Fruit fly (Drosophila melanogaster): ENCODE results near the gene Dpck.

Dpck gene

DNA sequence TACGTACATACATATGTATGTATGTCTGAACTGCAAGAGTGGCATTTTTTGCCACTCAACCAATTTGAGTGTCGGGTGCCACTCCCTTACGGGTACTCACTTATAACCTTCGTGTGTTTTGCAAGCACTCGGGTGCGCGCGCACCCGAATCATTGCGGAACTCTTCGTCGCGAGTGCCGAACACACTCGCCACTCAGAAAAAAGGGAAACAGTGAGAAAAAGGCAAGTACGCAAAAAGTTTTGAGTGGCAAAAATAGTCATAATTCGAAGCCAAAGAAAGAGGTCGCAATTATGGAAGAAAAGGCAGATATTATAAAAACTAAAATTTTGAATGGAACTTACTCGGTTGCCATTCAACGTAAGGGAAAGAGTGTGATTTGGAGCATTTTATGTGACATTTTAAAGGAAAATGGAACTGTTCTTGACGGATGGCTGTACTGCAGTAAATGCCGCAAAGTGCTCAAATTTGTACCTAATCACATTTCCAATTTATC is 8.4 kb downstream of the Dpck start (continued):
- TF ChIP-seq CG13624 (GFP tag; optimal IDR thresholded peaks at IDR 0.05) (peak; percentile 33), fd102C (GFP tag; optimal IDR thresholded peaks at IDR 0.05) (no peak), sqz (GFP tag; optimal IDR thresholded peaks at IDR 0.05) (no peak), CG17912 (GFP tag; optimal IDR thresholded peaks at IDR 0.05) (no peak), CG14441 (GFP tag; IDR thresholded peaks at IDR 0.05) (0 out of 2 replicates have a peak, but pooled peaks have one; percentile 7), B-H2 (GFP tag; optimal IDR thresholded peaks at IDR 0.05) (peak; percentile 25), CG2120 (GFP tag; optimal IDR thresholded peaks at IDR 0.05) (peak; percentile 20), CG3995 (GFP tag; optimal IDR thresholded peaks at IDR 0.05) (no peak), rib (GFP tag; IDR thresholded peaks at IDR 0.05) (peak; percentile 48; the same call in 1 of the 2 replicates), CG8281 (tag; optimal IDR thresholded peaks at IDR 0.05) (no peak), cato (GFP tag; optimal IDR thresholded peaks at IDR 0.05; ENCODE audit: borderline replicate concordance) (no peak), Sry-β (GFP tag; optimal IDR thresholded peaks at IDR 0.05) (no peak), Gsc (GFP tag; IDR thresholded peaks at IDR 0.05) (no peak), CG11695 (GFP tag; IDR thresholded peaks at IDR 0.05) (no peak), CG2889 (GFP tag; IDR thresholded peaks at IDR 0.05) (no peak), NFAT (GFP tag; IDR thresholded peaks at IDR 0.05) (no peak), Fer1 (GFP tag; optimal IDR thresholded peaks at IDR 0.05) (peak; percentile 37), CG7839 (tag; optimal IDR thresholded peaks at IDR 0.05) (no peak), ash1 (GFP tag; optimal IDR thresholded peaks at IDR 0.05) (peak; percentile 33), CG1603 (tag; optimal IDR thresholded peaks at IDR 0.05) (no peak), z (GFP tag; IDR thresholded peaks at IDR 0.05) (peak; percentile 90), Dip3 (GFP tag; optimal IDR thresholded peaks at IDR 0.05) (no peak), dmrt11E (tag; optimal IDR thresholded peaks at IDR 0.05) (no peak), CG9932 (GFP tag; IDR thresholded peaks at IDR 0.05) (peak; percentile 48), CG2199 (GFP tag; IDR thresholded peaks at IDR 0.05) (peak; percentile 61; the same call in 1 of the 3 replicates), p53 (GFP tag; optimal IDR thresholded peaks at IDR 0.05) (no peak), corto (GFP tag; optimal IDR thresholded peaks at IDR 0.05) (no peak), NC2β (GFP tag; optimal IDR thresholded peaks at IDR 0.05) (no peak), CG9817 (tag; optimal IDR thresholded peaks at IDR 0.05) (no peak), eve (GFP tag; optimal IDR thresholded peaks at IDR 0.05) (no peak), CG11093 (GFP tag; IDR thresholded peaks at IDR 0.05) (no peak), C15 (GFP tag; IDR thresholded peaks at IDR 0.05) (no peak), CG8290 (GFP tag; optimal IDR thresholded peaks at IDR 0.05) (no peak), CG8290 (tag; optimal IDR thresholded peaks at IDR 0.05) (peak in 1 of 2 experiments; percentile 48), seq (GFP tag; IDR thresholded peaks at IDR 0.05) (0 out of 2 replicates have a peak, but pooled peaks have one; percentile 5), wek (GFP tag; optimal IDR thresholded peaks at IDR 0.05) (no peak), h (optimal IDR thresholded peaks at IDR 0.05) (no peak), CG14667 (GFP tag; IDR thresholded peaks at IDR 0.05) (no peak), chinmo (GFP tag; IDR thresholded peaks at IDR 0.05; ENCODE audit: partially characterized antibody) (0 out of 4 replicates have a peak, but pooled peaks have one; percentile 83), CG15514 (GFP tag; optimal IDR thresholded peaks at IDR 0.05) (peak; percentile 68), CG10959 (GFP tag; IDR thresholded peaks at IDR 0.05) (no peak), Deaf1 (tag; optimal IDR thresholded peaks at IDR 0.05) (peak; percentile 97), Hr3 (GFP tag; optimal IDR thresholded peaks at IDR 0.05) (no peak), CG13894 (tag; optimal IDR thresholded peaks at IDR 0.05) (peak; percentile 31), Lim3 (GFP tag; IDR thresholded peaks at IDR 0.05) (no peak), HHEX (GFP tag; optimal IDR thresholded peaks at IDR 0.05) (no peak), ato (GFP tag; IDR thresholded peaks at IDR 0.05; ENCODE audit: partially characterized antibody) (no peak), Antp (GFP tag; optimal IDR thresholded peaks at IDR 0.05) (no peak), hb (GFP tag; IDR thresholded peaks at IDR 0.05; ENCODE audit: partially characterized antibody) (no peak), Atf3 (GFP tag; optimal IDR thresholded peaks at IDR 0.05) (no peak), CG6854 (GFP tag; optimal IDR thresholded peaks at IDR 0.05) (peak; percentile 31), CG15479 (GFP tag; optimal IDR thresholded peaks at IDR 0.05) (peak; percentile 81)

All from whole organism, embryonic.